Worm (Caenorhabditis elegans) whole organism, mixed stage, embryonic: ENCODE data around the gene rom-4.

Source experiments
- bed-3 ChIP-seq: fragments of 200-800 bp; sonication (Bioruptor generic); optimal IDR thresholded peaks from 3 replicates; lab custom pipeline; 2018; ENCODE audit warnings: mild to moderate bottlenecking, missing genetic modification characterization, moderate library complexity, missing compliant biosample characterization
- nhr-12 ChIP-seq: fragments of 150-350 bp; optimal IDR thresholded peaks from 2 replicates; lab custom pipeline; 2014; ENCODE audit warnings: missing biosample characterization, missing genetic modification characterization

DNA sequence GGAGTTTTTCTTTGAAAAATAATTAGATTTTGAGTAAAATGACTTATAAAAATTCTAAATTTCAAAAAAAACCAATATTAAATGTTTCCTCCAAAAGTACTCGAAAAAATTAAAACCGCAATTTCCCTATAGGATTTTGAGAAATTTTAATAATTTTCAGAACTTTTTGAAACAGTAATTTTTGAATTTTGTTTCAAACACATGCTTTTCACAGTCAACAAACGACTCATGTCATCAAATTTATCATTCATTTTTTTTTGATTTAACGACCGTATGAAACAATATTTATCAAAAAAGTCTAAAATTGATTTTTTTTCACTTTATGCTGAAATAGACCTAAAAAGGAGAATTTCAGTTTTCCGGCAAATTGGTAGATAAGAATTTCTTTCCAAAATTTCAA, 30.9 kb downstream of the rom-4 start:
- no peak for TF ChIP-seq bed-3 (GFP tag; lab: Kevin White, UChicago)
- TF ChIP-seq nhr-12 (tag; lab: Kevin White, UChicago): no peak
